Fruit fly (Drosophila melanogaster): Measurements from ENCODE around the gene Mco3.

- TF ChIP-seq bab1 (GFP tag; optimal IDR thresholded peaks at IDR 0.05) (no peak), CG33017 (tag; optimal IDR thresholded peaks at IDR 0.05) (no peak), CG7045 (GFP tag; optimal IDR thresholded peaks at IDR 0.05) (no peak), Hr96 (GFP tag; optimal IDR thresholded peaks at IDR 0.05) (no peak), Mnt (GFP tag; optimal IDR thresholded peaks at IDR 0.05) (no peak), CG12768 (GFP tag; optimal IDR thresholded peaks at IDR 0.05) (no peak), CG5204 (GFP tag; optimal IDR thresholded peaks at IDR 0.05) (no peak), CG1620 (GFP tag; optimal IDR thresholded peaks at IDR 0.05) (no peak), pad (GFP tag; optimal IDR thresholded peaks at IDR 0.05) (no peak), toe (GFP tag; optimal IDR thresholded peaks at IDR 0.05) (no peak), CG7101 (tag; optimal IDR thresholded peaks at IDR 0.05) (no peak)
These were observed at the start of gene Mco3 for dm6 chr3R:25897176-25897575.
